Fruit fly (Drosophila melanogaster): ENCODE measurements around the gene Traf4.

- TF ChIP-seq Ets98B (GFP tag; IDR thresholded peaks at IDR 0.05) (no peak), CG17806 (tag; optimal IDR thresholded peaks at IDR 0.05) (no peak), CG12605 (GFP tag; IDR thresholded peaks at IDR 0.05) (no peak), fd96Ca (GFP tag; IDR thresholded peaks at IDR 0.05) (no peak), CG13204 (GFP tag; optimal IDR thresholded peaks at IDR 0.05) (no peak), Snoo (tag; optimal IDR thresholded peaks at IDR 0.05) (no peak), CG4496 (GFP tag; IDR thresholded peaks at IDR 0.05) (no peak), gl (tag; optimal IDR thresholded peaks at IDR 0.05) (no peak), EcR (GFP tag; optimal IDR thresholded peaks at IDR 0.05) (peak; percentile 50)
Measured at dm6 chr2L:4377747-4378146, 16.0 kb downstream of the Traf4 start.
